Worm (Caenorhabditis elegans) whole organism, early embryonic: Measurements from ENCODE around the gene srxa-16.

ENCODE experiments used
- F13C5.2 ChIP-seq: sonication (generic microtip); optimal IDR thresholded peaks from 2 replicates; lab custom pipeline; 2017; ENCODE audit warnings: mild to moderate bottlenecking, missing genetic modification characterization, inconsistent platforms, missing compliant biosample characterization
- ama-1 ChIP-seq: fragments of 150-350 bp; optimal IDR thresholded peaks from 2 replicates; lab custom pipeline; 2014
- ceh-36 ChIP-seq: sonication (generic microtip); optimal IDR thresholded peaks from 2 replicates; lab custom pipeline; 2016; ENCODE audit warnings: missing genetic modification characterization, inconsistent platforms, missing compliant biosample characterization
- ets-7 ChIP-seq: sonication (generic microtip); optimal IDR thresholded peaks from 2 replicates; lab custom pipeline; 2016; ENCODE audit warnings: missing genotype, missing genetic modification characterization, missing compliant biosample characterization
- flt-1 ChIP-seq: fragments of 200-800 bp; sonication (Bioruptor generic); IDR thresholded peaks from 2 replicates; pipeline ENCODE4 v1.3.6; 2022; ENCODE audit warnings: missing genetic modification characterization, missing compliant biosample characterization
- tbx-11 ChIP-seq: fragments of 200-800 bp; sonication (Bioruptor generic); IDR thresholded peaks from 2 replicates; pipeline ENCODE4 v1.3.6; 2022; ENCODE audit warnings: missing genetic modification characterization, missing compliant biosample characterization
- tbx-37 ChIP-seq: fragments of 200-800 bp; sonication (Bioruptor generic); conservative IDR thresholded peaks from 2 replicates; pipeline ENCODE4 v1.3.6; 2022; ENCODE audit warnings: missing genetic modification reagents, missing genetic modification characterization, missing compliant biosample characterization

DNA sequence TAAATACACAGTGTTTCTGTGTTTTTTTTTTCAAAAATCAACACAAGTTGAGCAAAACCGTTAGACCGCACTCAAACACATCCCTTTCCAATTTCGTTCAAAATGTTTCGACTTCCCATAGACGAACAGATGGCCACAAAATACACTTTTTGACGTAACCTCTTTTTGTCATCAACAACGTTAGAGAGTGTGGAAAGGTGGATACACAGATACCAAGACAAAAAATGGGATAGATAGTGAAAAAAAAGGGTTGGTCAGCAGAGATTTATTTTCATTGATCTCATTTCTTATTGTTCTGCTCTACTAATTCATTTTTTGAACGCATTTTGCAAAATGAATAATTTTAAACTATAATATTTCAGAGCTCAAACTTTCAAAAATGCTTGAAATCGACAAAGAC lies 19.3 kb downstream of the srxa-16 start:
- TF ChIP-seq ama-1 (lab: Kevin White, UChicago) (no peak), flt-1 (GFP tag; lab: Robert Waterston, UW) (no peak), tbx-37 (GFP tag; lab: Robert Waterston, UW) (no peak), tbx-11 (GFP tag; lab: Robert Waterston, UW) (no peak), ets-7 (tag; lab: Kevin White, UChicago) (no peak), ceh-36 (no peak), F13C5.2 (tag; lab: Kevin White, UChicago) (no peak)
